Fruit fly (Drosophila melanogaster) whole organism, embryonic: ENCODE measurements around the gene wls.

ENCODE experiments used
- CG18262 ChIP-seq: fragments of 200-800 bp; optimal IDR thresholded peaks from 3 replicates; lab custom pipeline; 2019; ENCODE audit warnings: missing biosample characterization, mild to moderate bottlenecking, missing genetic modification characterization, moderate library complexity
- CG3726 ChIP-seq: fragments of 200-800 bp; sonication (Bioruptor generic); IDR thresholded peaks from 3 replicates; pipeline ENCODE4, ENCODE4 v1.3.6; 2022; ENCODE audit warnings: missing biosample characterization, missing genetic modification characterization
- CG3838 ChIP-seq: fragments of 200-800 bp; sonication (Bioruptor generic); optimal IDR thresholded peaks from 3 replicates; lab custom pipeline; 2016; ENCODE audit warnings: missing biosample characterization, missing genetic modification characterization
- cas ChIP-seq: fragments of 200-800 bp; sonication (Bioruptor generic); IDR thresholded peaks from 2 replicates; pipeline ENCODE4 v1.3.6; 2022; ENCODE audit warnings: missing biosample characterization, missing genetic modification characterization
- stc ChIP-seq: fragments of 200-800 bp; sonication (Bioruptor generic); IDR thresholded peaks from 2 replicates; pipeline ENCODE4 v1.3.6; 2022; ENCODE audit warnings: missing biosample characterization, missing genetic modification characterization

- TF ChIP-seq CG18262 (tag; lab: Kevin White, UChicago) (no peak), CG3726 (GFP tag; lab: Robert Waterston, UW) (no peak), stc (GFP tag; lab: Robert Waterston, UW) (no peak), cas (no peak), CG3838 (no peak)
Measured at dm6 chr3L:11183965-11184364, 14.5 kb upstream of the wls start.
